Fruit fly (Drosophila melanogaster): ENCODE results near the gene twit.

DNA sequence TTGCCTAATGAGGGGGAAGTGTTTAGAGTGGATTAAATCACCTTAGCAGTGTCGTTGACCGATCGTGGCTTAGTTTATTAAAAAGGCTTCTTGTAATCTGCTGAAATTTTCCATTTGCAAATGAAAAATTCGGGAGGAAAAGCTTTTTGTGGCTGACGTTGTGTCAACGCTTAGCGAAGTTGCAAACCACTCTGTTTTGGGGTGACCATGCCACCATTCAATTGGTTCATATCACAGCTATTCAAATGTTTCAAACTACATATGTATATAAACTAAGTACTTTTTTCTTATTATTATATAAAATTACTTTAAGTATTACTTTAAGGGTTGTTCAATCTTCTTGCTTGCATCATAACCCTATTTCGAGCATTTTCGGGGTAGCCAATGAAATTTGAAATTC lies 786 bp upstream of the twit start:
- TF ChIP-seq Crg-1 (GFP tag; optimal IDR thresholded peaks at IDR 0.05) (no peak), kay (GFP tag; ENCODE audit: borderline replicate concordance) (no peak), CG5204 (GFP tag; optimal IDR thresholded peaks at IDR 0.05) (no peak), toe (GFP tag; optimal IDR thresholded peaks at IDR 0.05) (no peak), CG14711 (tag; optimal IDR thresholded peaks at IDR 0.05) (no peak), Mnt (GFP tag; optimal IDR thresholded peaks at IDR 0.05) (no peak), ovo (GFP tag; optimal IDR thresholded peaks at IDR 0.05) (no peak), cic (GFP tag; optimal IDR thresholded peaks at IDR 0.05) (no peak), Clk (GFP tag; optimal IDR thresholded peaks at IDR 0.05) (no peak), cnc (optimal IDR thresholded peaks at IDR 0.05) (no peak), CG11617 (GFP tag; optimal IDR thresholded peaks at IDR 0.05) (no peak), CG33017 (tag; optimal IDR thresholded peaks at IDR 0.05) (no peak)
